Worm (Caenorhabditis elegans) whole organism, mixed stage, embryonic: ENCODE results near the gene fbxa-89.

Source experiments
- ces-1 ChIP-seq: fragments of 150-350 bp; optimal IDR thresholded peaks from 2 replicates; lab custom pipeline; 2014; ENCODE audit warnings: missing biosample characterization, missing genetic modification reagents, missing genetic modification characterization
- elt-1 ChIP-seq: sonication (generic microtip); optimal IDR thresholded peaks from 2 replicates; lab custom pipeline; 2017; ENCODE audit warnings: missing genetic modification characterization, mild to moderate bottlenecking, missing compliant biosample characterization, antibody characterized with exemption, moderate library complexity, borderline replicate concordance; ENCODE audit not compliant: insufficient read depth
- ham-2 ChIP-seq: fragments of 200-800 bp; sonication (Bioruptor generic); optimal IDR thresholded peaks from 2 replicates; lab custom pipeline; 2018; ENCODE audit warnings: mild to moderate bottlenecking, missing genetic modification characterization, missing compliant biosample characterization
- lin-13 ChIP-seq: fragments of 150-350 bp; optimal IDR thresholded peaks from 2 replicates; lab custom pipeline; 2014; ENCODE audit warnings: missing biosample characterization, missing genetic modification characterization
- mep-1 ChIP-seq: fragments of 150-350 bp; optimal IDR thresholded peaks from 2 replicates; lab custom pipeline; 2017; ENCODE audit warnings: missing biosample characterization, missing genetic modification reagents, missing genetic modification characterization, inconsistent platforms
- nhr-12 ChIP-seq: fragments of 150-350 bp; optimal IDR thresholded peaks from 2 replicates; lab custom pipeline; 2014; ENCODE audit warnings: missing biosample characterization, missing genetic modification characterization
- nhr-2 ChIP-seq: fragments of 150-350 bp; optimal IDR thresholded peaks from 2 replicates; lab custom pipeline; 2014; ENCODE audit warnings: missing biosample characterization, missing genetic modification characterization
- nhr-237 ChIP-seq: fragments of 150-350 bp; optimal IDR thresholded peaks from 2 replicates; lab custom pipeline; 2014; ENCODE audit warnings: missing biosample characterization, missing genetic modification characterization
- nhr-76 ChIP-seq: sonication (generic microtip); optimal IDR thresholded peaks from 2 replicates; lab custom pipeline; 2017; ENCODE audit warnings: missing biosample characterization, missing genetic modification characterization
- snpc-4 ChIP-seq: fragments of 150-350 bp; optimal IDR thresholded peaks from 2 replicates; lab custom pipeline; 2014; ENCODE audit warnings: missing biosample characterization, missing genetic modification characterization
- unc-62 ChIP-seq: fragments of 150-350 bp; optimal IDR thresholded peaks from 2 replicates; lab custom pipeline; 2014; ENCODE audit warnings: missing biosample characterization, missing genetic modification reagents, missing genetic modification characterization

DNA sequence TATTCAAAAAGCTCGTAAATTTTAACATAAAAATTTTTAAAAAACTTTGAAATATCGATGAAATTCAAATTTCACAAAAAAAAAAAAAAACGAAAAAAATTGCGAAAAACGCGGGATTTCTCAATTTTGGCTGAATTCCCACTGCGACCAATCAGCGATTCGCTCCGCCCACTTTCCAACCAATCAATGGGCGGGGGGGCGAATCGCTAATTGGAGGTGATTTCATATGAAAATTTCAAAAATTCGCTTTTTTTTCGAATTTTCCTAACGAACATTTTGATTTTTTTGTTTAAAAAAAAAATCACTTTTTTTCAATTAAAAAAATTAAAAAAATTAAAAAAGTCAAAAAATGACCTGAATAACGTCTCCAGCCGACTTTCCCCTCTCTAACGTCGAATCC lies 34.4 kb downstream of the fbxa-89 start:
- no peak for TF ChIP-seq ham-2
- TF ChIP-seq nhr-12 (tag; lab: Kevin White, UChicago), result no peak
- TF ChIP-seq nhr-76 (tag; lab: Kevin White, UChicago), result no peak
- no peak for TF ChIP-seq unc-62 (GFP tag; lab: Kevin White, UChicago)
- no peak for TF ChIP-seq snpc-4 (tag; lab: Kevin White, UChicago)
- no peak for TF ChIP-seq nhr-2 (tag; lab: Kevin White, UChicago)
- no peak for TF ChIP-seq elt-1 (tag; lab: Kevin White, UChicago)
- TF ChIP-seq nhr-237 (tag; lab: Kevin White, UChicago), result no peak
- no peak for TF ChIP-seq lin-13 (tag; lab: Kevin White, UChicago)
- no peak for TF ChIP-seq mep-1 (tag; lab: Kevin White, UChicago)
- no peak for TF ChIP-seq ces-1 (GFP tag; lab: Kevin White, UChicago)
